Worm (Caenorhabditis elegans): ENCODE measurements around the gene nas-37.

DNA sequence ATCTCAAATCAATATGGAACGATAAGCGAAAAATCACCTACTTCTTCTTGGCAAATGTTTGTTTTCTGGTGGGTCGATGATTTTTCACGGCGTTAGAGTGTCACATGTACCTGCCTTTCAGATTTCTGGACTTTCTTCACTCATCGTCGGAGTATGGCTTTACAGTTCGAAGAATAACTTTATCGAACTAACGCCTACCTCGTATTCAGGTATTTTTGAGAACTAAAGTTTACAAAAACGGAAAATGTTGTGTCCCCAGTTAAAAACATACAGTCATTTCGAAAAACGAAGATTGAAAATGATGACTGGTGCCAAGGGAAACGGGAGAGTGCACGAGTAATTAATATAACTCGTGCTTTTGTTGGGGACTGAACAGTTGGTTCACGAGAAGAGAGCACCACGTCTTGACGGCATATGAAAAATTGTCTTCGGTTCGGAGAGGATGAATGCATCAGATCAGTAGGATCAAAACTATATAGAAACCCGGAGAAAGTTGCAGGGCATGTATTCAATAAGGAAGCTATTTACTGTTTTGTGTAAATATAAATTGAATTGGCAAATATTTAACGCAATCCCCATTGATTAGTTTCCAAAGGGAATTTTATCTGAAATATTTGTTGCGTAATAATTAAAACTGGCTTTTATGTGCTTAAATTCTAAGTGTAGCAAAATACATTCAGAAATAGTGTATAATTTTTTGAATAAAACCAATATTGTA, 15.4 kb downstream of the nas-37 start:
- TF ChIP-seq nhr-28 (tag; optimal IDR thresholded peaks at IDR 0.05) (no peak), elt-1 (tag; optimal IDR thresholded peaks at IDR 0.05; ENCODE audit: borderline replicate concordance, insufficient read depth) (no peak), snpc-4 (tag; optimal IDR thresholded peaks at IDR 0.05) (no peak), nhr-237 (tag; optimal IDR thresholded peaks at IDR 0.05) (no peak), mep-1 (tag; optimal IDR thresholded peaks at IDR 0.05) (no peak)

Data from whole organism, mixed stage, embryonic.